Worm (Caenorhabditis elegans) whole organism, L4 larva: ENCODE results near the gene T09A5.14.
A peak's percentile ranks its signal among the peaks of the same experiment; 100 is the strongest.

ENCODE experiments used
- F10B5.3 ChIP-seq: sonication (generic microtip); optimal IDR thresholded peaks from 2 replicates; lab custom pipeline; 2016; ENCODE audit warnings: mild to moderate bottlenecking, missing genetic modification characterization, missing compliant biosample characterization
- F37D6.2 ChIP-seq: sonication (generic microtip); optimal IDR thresholded peaks from 2 replicates; lab custom pipeline; 2016; ENCODE audit warnings: mild to moderate bottlenecking, missing genetic modification characterization, missing compliant biosample characterization
- R02D3.7 ChIP-seq: fragments of 150-350 bp; sonication (generic microtip); optimal IDR thresholded peaks from 3 replicates; lab custom pipeline; 2014; ENCODE audit warnings: missing biosample characterization, missing genetic modification characterization
- Y105C5A.15 ChIP-seq: fragments of 200-800 bp; sonication (Bioruptor generic); IDR thresholded peaks from 2 replicates; pipeline ENCODE4 v1.3.6; 2022; ENCODE audit warnings: missing genetic modification characterization, missing compliant biosample characterization
- ceh-28 ChIP-seq: fragments of 150-350 bp; optimal IDR thresholded peaks from 2 replicates; lab custom pipeline; 2014; ENCODE audit warnings: missing biosample characterization, missing genetic modification reagents, missing genetic modification characterization
- ceh-32 ChIP-seq: sonication (generic microtip); optimal IDR thresholded peaks from 2 replicates; lab custom pipeline; 2016; ENCODE audit warnings: mild to moderate bottlenecking, missing genetic modification characterization, missing compliant biosample characterization; ENCODE audit not compliant: poor library complexity
- cey-2 ChIP-seq: sonication (generic microtip); optimal IDR thresholded peaks from 3 replicates; lab custom pipeline; 2017; ENCODE audit warnings: missing genetic modification characterization, mild to moderate bottlenecking, missing compliant biosample characterization, antibody characterized with exemption, borderline replicate concordance; ENCODE audit not compliant: insufficient read depth
- daf-12 ChIP-seq: fragments of 150-350 bp; optimal IDR thresholded peaks from 2 replicates; lab custom pipeline; 2014; ENCODE audit warnings: missing biosample characterization, missing genetic modification reagents, missing genetic modification characterization
- daf-16 ChIP-seq, 3 experiments: sonication (generic microtip); optimal IDR thresholded peaks; 2 replicates each; lab custom pipeline; 2016 to 2017; ENCODE audit warnings: missing genetic modification characterization in 3 of 3, missing genetic modification reagents in 3 of 3, mild to moderate bottlenecking in 2 of 3, missing compliant biosample characterization in 2 of 3, missing biosample characterization in 1 of 3, moderate library complexity in 1 of 3
- daf-19 ChIP-seq: fragments of 200-800 bp; sonication (Bioruptor generic); conservative IDR thresholded peaks from 2 replicates; pipeline ENCODE4 v1.3.6; 2022; ENCODE audit warnings: missing genetic modification characterization, missing compliant biosample characterization
- dmd-6 ChIP-seq: fragments of 200-800 bp; sonication (Bioruptor generic); IDR thresholded peaks from 2 replicates; pipeline ENCODE4 v1.3.6; 2022; ENCODE audit warnings: missing genetic modification reagents, missing genetic modification characterization, missing compliant biosample characterization
- dpl-1 ChIP-seq: fragments of 150-350 bp; optimal IDR thresholded peaks from 2 replicates; lab custom pipeline; 2014; ENCODE audit warnings: missing biosample characterization, missing genetic modification reagents, missing genetic modification characterization
- egl-27 ChIP-seq: sonication (generic microtip); optimal IDR thresholded peaks from 3 replicates; lab custom pipeline; 2017; ENCODE audit warnings: missing biosample characterization, missing genetic modification reagents, missing genetic modification characterization
- egl-43 ChIP-seq: fragments of 200-800 bp; sonication (Bioruptor generic); IDR thresholded peaks from 2 replicates; pipeline ENCODE4 v1.3.6; 2022; ENCODE audit warnings: missing genetic modification reagents, missing genetic modification characterization, missing compliant biosample characterization
- fkh-10 ChIP-seq: fragments of 150-350 bp; optimal IDR thresholded peaks from 2 replicates; lab custom pipeline; 2014; ENCODE audit warnings: missing biosample characterization, missing genetic modification reagents, missing genetic modification characterization
- hlh-11 ChIP-seq: fragments of 200-800 bp; sonication (Bioruptor generic); optimal IDR thresholded peaks from 2 replicates; lab custom pipeline; 2018; ENCODE audit warnings: mild to moderate bottlenecking, missing genetic modification characterization, missing compliant biosample characterization
- hlh-30 ChIP-seq: sonication (generic microtip); optimal IDR thresholded peaks from 2 replicates; lab custom pipeline; 2017; ENCODE audit warnings: antibody characterized with exemption, mild to moderate bottlenecking, missing genetic modification characterization, missing compliant biosample characterization; ENCODE audit not compliant: insufficient read depth
- jun-1 ChIP-seq: fragments of 150-350 bp; optimal IDR thresholded peaks from 2 replicates; lab custom pipeline; 2014; ENCODE audit warnings: missing biosample characterization, missing genetic modification reagents, missing genetic modification characterization
- lin-15B ChIP-seq: fragments of 150-350 bp; sonication (generic microtip); optimal IDR thresholded peaks from 3 replicates; lab custom pipeline; 2014; ENCODE audit warnings: missing biosample characterization, missing genetic modification characterization
- lin-38 ChIP-seq: fragments of 200-800 bp; sonication (Bioruptor generic); IDR thresholded peaks from 2 replicates; pipeline ENCODE4 v1.3.6; 2022; ENCODE audit warnings: missing genetic modification reagents, missing genetic modification characterization, missing compliant biosample characterization
- lir-3 ChIP-seq: sonication (generic microtip); optimal IDR thresholded peaks from 2 replicates; lab custom pipeline; 2016; ENCODE audit warnings: mild to moderate bottlenecking, missing genetic modification characterization, missing compliant biosample characterization
- mep-1 ChIP-seq: fragments of 150-350 bp; sonication (generic microtip); optimal IDR thresholded peaks from 3 replicates; lab custom pipeline; 2014; ENCODE audit warnings: missing biosample characterization, missing genetic modification characterization
- mes-2 ChIP-seq: sonication (generic microtip); optimal IDR thresholded peaks from 2 replicates; lab custom pipeline; 2016; ENCODE audit warnings: missing genotype, mild to moderate bottlenecking, missing genetic modification characterization, missing compliant biosample characterization; ENCODE audit not compliant: poor library complexity, severe bottlenecking
- mxl-3 ChIP-seq: fragments of 200-800 bp; sonication (Bioruptor generic); optimal IDR thresholded peaks from 2 replicates; lab custom pipeline; 2018; ENCODE audit warnings: mild to moderate bottlenecking, missing genetic modification characterization, missing compliant biosample characterization
- nhr-111 ChIP-seq: fragments of 200-800 bp; sonication (Bioruptor generic); optimal IDR thresholded peaks from 2 replicates; lab custom pipeline; 2018; ENCODE audit warnings: mild to moderate bottlenecking, missing genetic modification characterization, missing compliant biosample characterization
- nhr-237 ChIP-seq: sonication (generic microtip); optimal IDR thresholded peaks from 2 replicates; lab custom pipeline; 2017; ENCODE audit warnings: missing biosample characterization, missing genetic modification characterization
- nhr-41 ChIP-seq: fragments of 200-800 bp; sonication (Bioruptor generic); IDR thresholded peaks from 2 replicates; pipeline ENCODE4 v1.3.6; 2022; ENCODE audit warnings: missing genetic modification reagents, missing genetic modification characterization, missing compliant biosample characterization
- nhr-42 ChIP-seq: fragments of 200-800 bp; sonication (Bioruptor generic); IDR thresholded peaks from 2 replicates; pipeline ENCODE4 v1.3.6; 2022; ENCODE audit warnings: missing genetic modification characterization, missing compliant biosample characterization
- nhr-76 ChIP-seq: fragments of 150-350 bp; optimal IDR thresholded peaks from 2 replicates; lab custom pipeline; 2014; ENCODE audit warnings: missing biosample characterization, missing genetic modification characterization
- nhr-77 ChIP-seq: fragments of 150-350 bp; optimal IDR thresholded peaks from 2 replicates; lab custom pipeline; 2014; ENCODE audit warnings: missing biosample characterization, missing genetic modification characterization
- pha-4 ChIP-seq, 2 experiments: fragments of 150-350 bp in 1 of 2; fragments of 200-800 bp in 1 of 2; sonication (Bioruptor generic) in 1 of 2; IDR thresholded peaks in 1 of 2; optimal IDR thresholded peaks in 1 of 2; 2 replicates each; pipeline versions ENCODE4 v1.3.6 to Lab custom; 2014 to 2022; ENCODE audit warnings: missing genetic modification characterization in 2 of 2, missing genetic modification reagents in 2 of 2, missing biosample characterization in 1 of 2, missing compliant biosample characterization in 1 of 2
- sdz-12 ChIP-seq: fragments of 200-800 bp; sonication (Bioruptor generic); optimal IDR thresholded peaks from 2 replicates; lab custom pipeline; 2018; ENCODE audit warnings: mild to moderate bottlenecking, missing genetic modification characterization, missing compliant biosample characterization
- skn-1 ChIP-seq: fragments of 150-350 bp; optimal IDR thresholded peaks from 2 replicates; lab custom pipeline; 2014; ENCODE audit warnings: missing biosample characterization, missing genetic modification characterization
- snpc-4 ChIP-seq: fragments of 150-350 bp; optimal IDR thresholded peaks from 2 replicates; lab custom pipeline; 2014; ENCODE audit warnings: missing biosample characterization, missing genetic modification characterization
- spr-3 ChIP-seq: fragments of 200-800 bp; sonication (Bioruptor generic); optimal IDR thresholded peaks from 2 replicates; lab custom pipeline; 2018; ENCODE audit warnings: mild to moderate bottlenecking, missing genetic modification characterization, missing compliant biosample characterization
- tra-1 ChIP-seq: fragments of 200-800 bp; sonication (Bioruptor generic); IDR thresholded peaks from 2 replicates; pipeline ENCODE4 v1.3.6; 2022; ENCODE audit warnings: missing genetic modification reagents, missing genetic modification characterization, missing compliant biosample characterization
- unc-62 ChIP-seq, 3 experiments: fragments of 150-350 bp in 1 of 3; sonication (generic microtip); optimal IDR thresholded peaks in 2 of 3; peaks in 1 of 3; 1 replicate in 1 of 3; 2 replicates in 2 of 3; lab custom pipeline; 2014 to 2017; ENCODE audit warnings: missing biosample characterization in 3 of 3, missing genetic modification characterization in 3 of 3, missing genetic modification reagents in 3 of 3, missing genotype in 1 of 3
- zip-2 ChIP-seq: fragments of 150-350 bp; optimal IDR thresholded peaks from 2 replicates; lab custom pipeline; 2014; ENCODE audit warnings: missing biosample characterization, missing genetic modification characterization

The T09A5.14 gene

DNA sequence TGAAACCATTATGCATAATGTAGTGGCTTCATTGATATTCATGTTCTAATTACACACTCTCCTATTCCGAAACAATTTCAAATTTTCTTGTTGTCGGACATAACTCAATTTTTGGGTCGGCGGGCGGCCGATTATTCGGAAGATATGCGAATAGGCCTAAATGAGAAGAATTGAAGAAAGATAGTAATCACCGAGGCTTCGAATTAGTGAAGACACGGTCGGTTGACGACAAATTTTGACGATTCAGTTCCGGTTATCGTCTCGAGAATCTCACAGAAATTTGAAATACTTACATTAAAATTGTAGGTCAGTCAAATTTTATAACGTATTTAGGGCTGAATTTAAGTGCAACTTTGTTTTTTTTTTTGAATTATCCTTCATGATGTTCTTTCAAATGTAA is 29.0 kb upstream of the T09A5.14 start:
- TF ChIP-seq pha-4 (GFP tag; IDR thresholded peaks at IDR 0.05; lab: Robert Waterston, UW) (no peak), pha-4 (tag; optimal IDR thresholded peaks at IDR 0.05; lab: Kevin White, UChicago) (no peak), mep-1 (tag; lab: Kevin White, UChicago) (no peak), unc-62 (GFP tag; optimal IDR thresholded peaks at IDR 0.05 in 1 of 2; lab: Kevin White, UChicago) (no peak), unc-62 (tag; optimal IDR thresholded peaks at IDR 0.05; lab: Kevin White, UChicago) (no peak), egl-27 (tag; lab: Kevin White, UChicago) (no peak), nhr-42 (no peak), skn-1 (tag; lab: Kevin White, UChicago) (no peak), spr-3 (GFP tag; lab: Kevin White, UChicago) (no peak), dmd-6 (GFP tag; lab: Robert Waterston, UW) (no peak), R02D3.7 (tag; lab: Kevin White, UChicago) (no peak), nhr-41 (GFP tag; lab: Robert Waterston, UW) (no peak), fkh-10 (GFP tag; lab: Kevin White, UChicago) (no peak), dpl-1 (GFP tag; lab: Kevin White, UChicago) (no peak), lin-15B (tag; lab: Kevin White, UChicago) (no peak), jun-1 (tag; lab: Kevin White, UChicago) (no peak), hlh-30 (tag; lab: Kevin White, UChicago) (no peak), hlh-11 (tag; lab: Kevin White, UChicago) (no peak)

ce11 chrII:7806054-7806453 is 26.1 kb upstream of the T09A5.14 start:
- TF ChIP-seq egl-43 (GFP tag; lab: Robert Waterston, UW) (no peak), nhr-111 (GFP tag; lab: Kevin White, UChicago) (no peak), snpc-4 (tag; lab: Kevin White, UChicago) (no peak), nhr-42 (no peak), cey-2 (tag; lab: Kevin White, UChicago) (no peak), F37D6.2 (tag; lab: Kevin White, UChicago) (no peak), F10B5.3 (tag; lab: Kevin White, UChicago) (no peak), Y105C5A.15 (GFP tag; lab: Robert Waterston, UW) (no peak), lir-3 (tag; lab: Kevin White, UChicago) (no peak), tra-1 (GFP tag; lab: Robert Waterston, UW) (no peak), ceh-32 (tag; lab: Kevin White, UChicago) (no peak), dmd-6 (GFP tag; lab: Robert Waterston, UW) (no peak), zip-2 (tag; lab: Kevin White, UChicago) (no peak), nhr-76 (tag; lab: Kevin White, UChicago) (no peak), jun-1 (tag; lab: Kevin White, UChicago) (no peak), nhr-77 (tag; lab: Kevin White, UChicago) (no peak), daf-16 (GFP tag; optimal IDR thresholded peaks at IDR 0.05; lab: Kevin White, UChicago) (no peak), daf-16 (tag; optimal IDR thresholded peaks at IDR 0.05; lab: Kevin White, UChicago) (no peak), daf-12 (no peak), lin-38 (GFP tag; lab: Robert Waterston, UW) (no peak)

DNA sequence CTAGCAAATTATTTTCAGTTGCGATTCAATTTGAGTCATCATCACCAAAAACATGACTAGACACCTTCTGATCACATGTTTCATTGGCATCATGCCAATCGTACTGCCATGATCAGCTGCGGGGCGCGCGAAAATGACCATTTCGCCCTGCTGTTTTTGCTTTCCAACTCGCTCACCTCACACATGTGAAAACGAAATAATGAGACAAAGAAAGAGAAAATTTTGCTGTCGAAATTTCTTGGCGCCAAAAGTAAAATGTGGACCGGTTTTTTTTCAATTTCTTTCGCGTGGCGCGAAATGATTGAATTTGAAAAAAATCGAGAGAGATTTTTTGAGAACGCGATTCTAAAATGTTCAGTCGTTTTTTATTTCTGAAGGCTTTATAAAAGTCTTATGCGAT is 25.3 kb upstream of the T09A5.14 start:
- TF ChIP-seq sdz-12 (GFP tag; lab: Kevin White, UChicago): no peak
- TF ChIP-seq ceh-28 (tag; lab: Kevin White, UChicago): no peak
- TF ChIP-seq mxl-3: peak; percentile 11
- TF ChIP-seq nhr-237 (tag; lab: Kevin White, UChicago): no peak
- peak; percentile 9 for TF ChIP-seq hlh-11 (tag; lab: Kevin White, UChicago)
- no peak for TF ChIP-seq mes-2
- TF ChIP-seq daf-19: no peak
- peak; percentile 67 for TF ChIP-seq dpl-1 (GFP tag; lab: Kevin White, UChicago)
- peak; percentile 45; the same call in 1 of the 2 replicates for TF ChIP-seq dmd-6 (GFP tag; lab: Robert Waterston, UW)
- TF ChIP-seq hlh-30 (tag; lab: Kevin White, UChicago): peak; percentile 70
